Worm (Caenorhabditis elegans) whole organism, L4/young adult: ENCODE results near the gene K10B2.4.

Experiments
- W03F9.2 ChIP-seq: fragments of 150-350 bp; optimal IDR thresholded peaks from 2 replicates; lab custom pipeline; 2014; ENCODE audit warnings: missing biosample characterization, missing genetic modification characterization
- dao-5 ChIP-seq: sonication (generic microtip); optimal IDR thresholded peaks from 2 replicates; lab custom pipeline; 2016; ENCODE audit warnings: missing genotype, missing genetic modification characterization, moderate library complexity, missing compliant biosample characterization
- him-1 ChIP-seq: sonication (generic microtip); optimal IDR thresholded peaks from 2 replicates; lab custom pipeline; 2016; ENCODE audit warnings: missing genotype, missing genetic modification reagents, missing genetic modification characterization, missing compliant biosample characterization

DNA sequence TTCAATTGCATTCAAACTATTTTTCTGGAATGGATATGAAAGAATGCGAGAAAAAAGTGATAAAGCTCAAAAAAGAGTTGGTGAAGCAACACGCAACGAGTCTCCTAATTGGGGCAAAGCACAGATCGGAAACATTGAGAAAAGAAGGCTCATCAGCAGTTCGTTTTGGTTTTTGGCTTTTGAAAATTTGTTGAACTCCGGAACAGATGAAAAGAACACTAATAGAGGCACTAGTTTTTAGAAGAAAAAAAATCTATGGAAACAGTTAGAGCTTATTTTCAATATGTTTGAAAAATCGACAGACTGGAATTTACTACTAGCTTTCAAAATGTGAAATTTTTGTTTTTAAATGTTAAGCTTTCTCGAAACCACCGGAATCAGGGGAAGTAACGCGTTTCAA is 48.9 kb downstream of the K10B2.4 start:
- TF ChIP-seq him-1 (tag; lab: Kevin White, UChicago), result no peak
- no peak for TF ChIP-seq dao-5
- no peak for TF ChIP-seq W03F9.2
